Fruit fly (Drosophila melanogaster) Kc167 (cell line): Measurements from ENCODE around the gene okr.

Experiments
- Myc ChIP-seq: fragments of >200 bp; optimal IDR thresholded peaks from 2 replicates; lab custom pipeline; 2017; ENCODE audit warnings: missing external identifiers
- Sin3A ChIP-seq: fragments of >200 bp; optimal IDR thresholded peaks from 2 replicates; lab custom pipeline; 2018; ENCODE audit warnings: missing external identifiers
- h ChIP-seq: fragments of >200 bp; optimal IDR thresholded peaks from 3 replicates; lab custom pipeline; 2018; ENCODE audit warnings: missing external identifiers
- insv ChIP-seq: fragments of >200 bp; optimal IDR thresholded peaks from 3 replicates; lab custom pipeline; 2018; ENCODE audit warnings: missing external identifiers
- psq ChIP-seq: fragments of >200 bp; optimal IDR thresholded peaks from 2 replicates; lab custom pipeline; 2017; ENCODE audit warnings: missing external identifiers
- ttk ChIP-seq: sonication (Bioruptor generic); optimal IDR thresholded peaks from 2 replicates; lab custom pipeline; 2017; ENCODE audit warnings: missing external identifiers

okr gene

DNA sequence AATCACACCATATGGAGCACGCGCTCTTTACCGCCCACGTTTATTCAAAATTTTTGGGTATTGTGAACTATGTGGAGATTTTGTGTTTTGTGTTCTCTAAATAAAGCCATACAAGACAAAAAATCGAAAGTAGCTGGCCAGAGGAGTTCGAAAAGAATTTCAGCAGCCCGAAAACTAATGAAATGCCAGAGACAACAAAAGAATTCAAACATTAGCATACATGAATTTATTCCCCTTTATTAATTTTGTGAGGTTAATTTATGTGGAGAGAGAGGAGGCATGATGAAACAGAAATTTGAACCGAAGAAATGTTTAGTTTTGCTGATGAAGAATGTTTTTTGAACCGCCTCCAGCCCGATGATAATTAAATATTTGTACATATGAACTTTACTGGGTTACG is 13.6 kb upstream of the okr start:
- no peak for TF ChIP-seq h (lab: Kevin White, UChicago)
- TF ChIP-seq insv (lab: Kevin White, UChicago): no peak
- no peak for TF ChIP-seq psq
- TF ChIP-seq Myc (lab: Kevin White, UChicago): no peak

DNA sequence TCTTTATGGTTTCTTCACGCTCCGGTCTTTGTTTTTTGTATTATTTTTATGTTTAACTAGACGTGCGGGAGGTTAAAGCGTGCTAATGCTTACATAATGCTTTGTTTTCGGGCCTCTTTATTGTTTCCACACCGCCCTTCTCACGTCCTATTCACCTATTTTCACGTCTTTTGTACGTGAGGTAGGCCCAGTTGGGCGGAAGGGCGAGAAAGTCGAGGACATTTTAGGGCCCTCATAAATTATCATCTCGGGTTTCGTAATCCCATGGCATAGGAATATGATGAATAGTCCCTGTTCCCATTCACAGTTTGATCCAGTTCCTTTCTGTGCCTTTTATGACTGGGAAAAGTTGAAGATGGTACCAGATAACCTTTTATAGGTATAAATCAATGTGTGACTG is 12.9 kb upstream of the okr start:
- TF ChIP-seq ttk (no peak), h (lab: Kevin White, UChicago) (no peak), insv (lab: Kevin White, UChicago) (no peak), Myc (lab: Kevin White, UChicago) (no peak), psq (no peak), Sin3A (lab: Kevin White, UChicago) (no peak)

DNA sequence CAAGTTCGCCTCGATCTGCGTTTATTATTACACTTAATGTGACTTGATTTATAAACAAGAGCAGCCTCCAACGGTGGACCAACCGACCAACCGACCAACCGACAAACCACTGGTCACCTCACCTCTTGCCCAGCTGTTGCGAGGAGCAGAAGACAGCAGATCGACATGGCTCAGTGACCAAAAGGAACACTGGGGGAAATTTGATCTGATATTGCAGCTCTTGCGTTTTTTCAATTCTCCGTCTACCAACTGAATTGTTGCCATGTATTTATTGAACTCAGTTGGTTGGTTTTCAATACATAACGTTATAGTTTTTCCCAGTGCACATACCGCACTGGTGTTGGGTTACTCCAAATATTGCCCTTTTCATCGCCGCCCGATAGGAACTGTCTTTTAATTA is 12.0 kb upstream of the okr start:
- no peak for TF ChIP-seq h (lab: Kevin White, UChicago)
- no peak for TF ChIP-seq psq
- no peak for TF ChIP-seq Sin3A (lab: Kevin White, UChicago)
- no peak for TF ChIP-seq insv (lab: Kevin White, UChicago)
- no peak for TF ChIP-seq Myc (lab: Kevin White, UChicago)
- no peak for TF ChIP-seq ttk

DNA sequence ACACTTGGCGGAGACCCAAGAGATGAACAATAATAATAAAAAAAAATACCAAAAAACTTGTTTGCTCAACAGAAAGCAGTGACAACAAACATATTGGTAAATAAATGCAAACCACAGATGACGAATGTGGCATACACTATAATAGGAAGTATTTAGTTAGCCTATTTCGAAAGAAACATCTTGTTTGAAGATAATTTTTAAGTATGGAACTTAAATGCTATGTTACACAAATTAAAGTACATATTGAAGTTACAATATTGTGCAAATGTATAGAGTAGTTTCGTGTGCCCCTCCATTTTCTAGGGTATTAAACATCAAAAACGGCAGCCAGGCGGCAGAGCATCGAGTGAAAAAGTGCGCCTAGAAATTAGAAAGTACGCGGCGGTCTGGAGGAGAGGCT is 10.8 kb upstream of the okr start:
- TF ChIP-seq psq (no peak), ttk (no peak), Sin3A (lab: Kevin White, UChicago) (no peak), Myc (lab: Kevin White, UChicago) (no peak), h (lab: Kevin White, UChicago) (no peak), insv (lab: Kevin White, UChicago) (no peak)

- TF ChIP-seq h (lab: Kevin White, UChicago) (no peak), Sin3A (lab: Kevin White, UChicago) (no peak), insv (lab: Kevin White, UChicago) (no peak), ttk (no peak), Myc (lab: Kevin White, UChicago) (no peak), psq (no peak)
Measured at dm6 chr2L:3001953-3002352, 9.4 kb upstream of the okr start.

- TF ChIP-seq Sin3A (lab: Kevin White, UChicago): no peak
- TF ChIP-seq Myc (lab: Kevin White, UChicago): no peak
- no peak for TF ChIP-seq psq
- no peak for TF ChIP-seq insv (lab: Kevin White, UChicago)
Measured at dm6 chr2L:3000517-3000934, 8.0 kb upstream of the okr start.

DNA sequence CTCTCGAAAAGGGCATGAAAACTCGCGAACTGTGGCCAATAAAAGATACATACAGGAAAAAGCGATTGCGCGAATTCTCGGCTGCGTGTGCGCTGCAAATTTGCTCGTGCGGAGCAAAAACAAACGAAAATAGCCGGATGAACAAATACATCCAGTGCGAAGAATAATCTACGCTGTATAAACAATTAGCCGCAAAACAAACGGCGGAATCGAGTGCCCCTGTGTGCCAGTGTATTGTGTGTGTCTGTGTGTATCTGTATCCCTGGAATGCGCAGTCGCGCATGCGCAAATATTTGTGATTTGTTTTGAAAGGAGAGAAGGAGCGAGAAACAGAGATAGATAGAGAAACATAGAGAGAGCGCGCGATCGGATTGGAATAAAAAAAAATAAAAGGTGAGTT is 7.0 kb upstream of the okr start:
- no peak for TF ChIP-seq ttk
- no peak for TF ChIP-seq psq
- TF ChIP-seq Sin3A (lab: Kevin White, UChicago): no peak
- no peak for TF ChIP-seq h (lab: Kevin White, UChicago)
- no peak for TF ChIP-seq Myc (lab: Kevin White, UChicago)
- no peak for TF ChIP-seq insv (lab: Kevin White, UChicago)

DNA sequence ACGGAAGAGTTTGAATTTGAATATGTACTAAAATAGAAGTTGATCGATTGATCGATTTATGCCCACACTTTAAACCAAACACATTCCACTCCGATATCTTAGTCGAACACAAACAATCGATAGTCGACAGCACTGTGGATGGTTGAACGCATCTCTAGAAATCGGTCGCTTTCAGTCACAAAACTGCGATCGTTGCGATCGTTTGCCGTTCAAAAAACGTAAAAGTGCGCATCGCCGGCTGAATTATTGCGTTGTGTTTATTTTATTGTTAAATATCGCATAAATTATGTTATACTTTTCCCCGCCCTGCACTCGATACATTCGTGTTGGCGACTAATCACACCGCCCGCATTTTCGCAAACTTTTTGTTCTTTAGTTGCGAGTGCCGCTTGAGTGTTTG is 6.6 kb upstream of the okr start, which contains the start of gene Ccdc85:
TSS of gene Ccdc85 (plus strand) at position 174 of the 400 bp plus-strand sequence.
- TF ChIP-seq ttk: no peak
- TF ChIP-seq Sin3A (lab: Kevin White, UChicago): no peak
- no peak for TF ChIP-seq psq
- TF ChIP-seq h (lab: Kevin White, UChicago): no peak
- no peak for TF ChIP-seq Myc (lab: Kevin White, UChicago)
- TF ChIP-seq insv (lab: Kevin White, UChicago): no peak

dm6 chr2L:2993702-2994101 is 1.1 kb upstream of the okr start:
- no peak for TF ChIP-seq ttk
- TF ChIP-seq h (lab: Kevin White, UChicago): no peak
- TF ChIP-seq psq: no peak
- no peak for TF ChIP-seq Sin3A (lab: Kevin White, UChicago)
- no peak for TF ChIP-seq Myc (lab: Kevin White, UChicago)
- no peak for TF ChIP-seq insv (lab: Kevin White, UChicago)

dm6 chr2L:2993236-2993635 is 677 bp upstream of the okr start:
- no peak for TF ChIP-seq Myc (lab: Kevin White, UChicago)
- TF ChIP-seq psq: no peak
- TF ChIP-seq insv (lab: Kevin White, UChicago): no peak
- no peak for TF ChIP-seq h (lab: Kevin White, UChicago)
- no peak for TF ChIP-seq ttk
- no peak for TF ChIP-seq Sin3A (lab: Kevin White, UChicago)

- TF ChIP-seq Myc (lab: Kevin White, UChicago) (no peak), insv (lab: Kevin White, UChicago) (no peak), ttk (no peak), Sin3A (lab: Kevin White, UChicago) (no peak), h (lab: Kevin White, UChicago) (no peak), psq (no peak)
Measured at dm6 chr2L:2987681-2988381, 4.7 kb downstream of the okr start, which contains the start of the genes Chd1 and Bem46. Gene Chd1, minus strand, starts transcription at chr2L:2987723. Gene Bem46, plus strand, starts transcription at chr2L:2988116.

dm6 chr2L:2986776-2987175 is 5.8 kb downstream of the okr start:
- TF ChIP-seq psq (no peak), Myc (lab: Kevin White, UChicago) (no peak), insv (lab: Kevin White, UChicago) (no peak), h (lab: Kevin White, UChicago) (no peak), Sin3A (lab: Kevin White, UChicago) (no peak), ttk (no peak)

- TF ChIP-seq Sin3A (lab: Kevin White, UChicago) (no peak), psq (no peak), insv (lab: Kevin White, UChicago) (no peak), h (lab: Kevin White, UChicago) (no peak), Myc (lab: Kevin White, UChicago) (no peak), ttk (no peak)
Measured at dm6 chr2L:2979091-2979490, 13.5 kb downstream of the okr start, which contains the start of gene CG9643. Gene CG9643, minus strand, starts transcription at chr2L:2979288.
